Fruit fly (Drosophila melanogaster) whole organism, embryonic: Measurements from ENCODE around the gene pico.

Source experiments
- Atf6 ChIP-seq: fragments of 200-800 bp; sonication (Bioruptor generic); IDR thresholded peaks from 2 replicates; pipeline ENCODE4 v1.3.6; 2022; ENCODE audit warnings: missing biosample characterization, missing genetic modification characterization
- CG11085 ChIP-seq: fragments of 200-800 bp; sonication (Bioruptor generic); IDR thresholded peaks from 2 replicates; pipeline ENCODE4 v1.3.6; 2022; ENCODE audit warnings: missing biosample characterization, missing genetic modification characterization
- CG12155 ChIP-seq: fragments of 200-800 bp; sonication (Bioruptor generic); optimal IDR thresholded peaks from 3 replicates; lab custom pipeline; 2016; ENCODE audit warnings: missing biosample characterization, missing genetic modification characterization
- CG13296 ChIP-seq: fragments of 200-800 bp; sonication (Bioruptor generic); optimal IDR thresholded peaks from 3 replicates; lab custom pipeline; 2018; ENCODE audit warnings: missing biosample characterization, mild to moderate bottlenecking, missing genetic modification characterization
- CG14710 ChIP-seq: fragments of 200-800 bp; sonication (Bioruptor generic); optimal IDR thresholded peaks from 3 replicates; lab custom pipeline; 2019; ENCODE audit warnings: missing biosample characterization, mild to moderate bottlenecking, missing genetic modification characterization, moderate library complexity
- CG1529 ChIP-seq: fragments of 200-800 bp; sonication (Bioruptor generic); optimal IDR thresholded peaks from 3 replicates; lab custom pipeline; 2018; ENCODE audit warnings: missing biosample characterization, missing genetic modification characterization
- CG1602 ChIP-seq: fragments of 200-800 bp; sonication (Bioruptor generic); optimal IDR thresholded peaks from 3 replicates; lab custom pipeline; 2016; ENCODE audit warnings: missing biosample characterization, missing genetic modification characterization
- CG1603 ChIP-seq: fragments of 200-800 bp; sonication (Bioruptor generic); optimal IDR thresholded peaks from 2 replicates; lab custom pipeline; 2019; ENCODE audit warnings: missing biosample characterization, mild to moderate bottlenecking, missing genetic modification characterization, moderate library complexity
- CG1647 ChIP-seq: fragments of 200-800 bp; sonication (Bioruptor generic); optimal IDR thresholded peaks from 3 replicates; lab custom pipeline; 2016; ENCODE audit warnings: missing biosample characterization, missing genetic modification characterization
- CG2120 ChIP-seq: fragments of 200-800 bp; sonication (Bioruptor generic); optimal IDR thresholded peaks from 3 replicates; lab custom pipeline; 2016; ENCODE audit warnings: missing biosample characterization, missing genetic modification characterization
- CG2202 ChIP-seq: fragments of 200-800 bp; sonication (Bioruptor generic); optimal IDR thresholded peaks from 2 replicates; lab custom pipeline; 2018; ENCODE audit warnings: missing biosample characterization, mild to moderate bottlenecking, missing genetic modification characterization
- CG30431 ChIP-seq: fragments of 200-800 bp; sonication (Bioruptor generic); optimal IDR thresholded peaks from 2 replicates; lab custom pipeline; 2017; ENCODE audit warnings: missing biosample characterization, missing genetic modification characterization
- CG31224 ChIP-seq: fragments of 200-800 bp; sonication (Bioruptor generic); IDR thresholded peaks from 2 replicates; pipeline ENCODE4 v1.3.6; 2022; ENCODE audit warnings: missing biosample characterization, missing genetic modification characterization
- CG3163 ChIP-seq: fragments of 200-800 bp; sonication (Bioruptor generic); optimal IDR thresholded peaks from 3 replicates; lab custom pipeline; 2016; ENCODE audit warnings: missing biosample characterization, missing genetic modification characterization
- CG3726 ChIP-seq: fragments of 200-800 bp; sonication (Bioruptor generic); IDR thresholded peaks from 3 replicates; pipeline ENCODE4, ENCODE4 v1.3.6; 2022; ENCODE audit warnings: missing biosample characterization, missing genetic modification characterization
- CG6654 ChIP-seq: fragments of 200-800 bp; sonication (Bioruptor generic); optimal IDR thresholded peaks from 2 replicates; lab custom pipeline; 2017; ENCODE audit warnings: missing biosample characterization, mild to moderate bottlenecking, missing genetic modification characterization
- CG8290 ChIP-seq, 3 experiments: fragments of 200-800 bp; sonication (Bioruptor generic); optimal IDR thresholded peaks; 2 replicates each; lab custom pipeline; 2016 to 2019; ENCODE audit warnings: missing biosample characterization in 3 of 3, missing genetic modification characterization in 3 of 3, mild to moderate bottlenecking in 2 of 3, moderate library complexity in 1 of 3
- D19B ChIP-seq: fragments of 200-800 bp; sonication (Bioruptor generic); optimal IDR thresholded peaks from 2 replicates; lab custom pipeline; 2017; ENCODE audit warnings: missing biosample characterization, mild to moderate bottlenecking, missing genetic modification characterization
- Fer2 ChIP-seq: fragments of 200-800 bp; sonication (Bioruptor generic); optimal IDR thresholded peaks from 2 replicates; lab custom pipeline; 2018; ENCODE audit warnings: missing biosample characterization, mild to moderate bottlenecking, missing genetic modification characterization, moderate library complexity
- Gsc ChIP-seq: fragments of 200-800 bp; sonication (Bioruptor generic); IDR thresholded peaks from 2 replicates; pipeline ENCODE4 v1.3.6; 2022; ENCODE audit warnings: missing biosample characterization, missing genetic modification characterization
- Hr39 ChIP-seq: fragments of >200 bp; optimal IDR thresholded peaks from 2 replicates; lab custom pipeline; 2017
- Mes4 ChIP-seq: fragments of 200-800 bp; sonication (Bioruptor generic); optimal IDR thresholded peaks from 2 replicates; lab custom pipeline; 2016; ENCODE audit warnings: missing biosample characterization, missing genetic modification characterization
- Nf-YC ChIP-seq: fragments of 200-800 bp; optimal IDR thresholded peaks from 3 replicates; lab custom pipeline; 2019; ENCODE audit warnings: missing biosample characterization, mild to moderate bottlenecking, missing genetic modification characterization, moderate library complexity
- Opbp ChIP-seq: fragments of 200-800 bp; sonication (Bioruptor generic); IDR thresholded peaks from 3 replicates; pipeline ENCODE4 v1.3.6; 2022; ENCODE audit warnings: missing biosample characterization, missing genetic modification characterization; ENCODE audit not compliant: partially characterized antibody
- amos ChIP-seq: fragments of 200-800 bp; sonication (Bioruptor generic); IDR thresholded peaks from 2 replicates; pipeline ENCODE4 v1.3.6; 2022; ENCODE audit warnings: missing biosample characterization, missing genetic modification characterization; ENCODE audit not compliant: partially characterized antibody
- ap ChIP-seq: fragments of 200-800 bp; sonication (Bioruptor generic); IDR thresholded peaks from 2 replicates; pipeline ENCODE4 v1.3.6; 2022; ENCODE audit warnings: missing biosample characterization, missing genetic modification characterization
- ase ChIP-seq: fragments of 200-800 bp; sonication (Bioruptor generic); IDR thresholded peaks from 3 replicates; pipeline ENCODE4 v1.3.6; 2022; ENCODE audit warnings: missing biosample characterization, missing genetic modification characterization
- az2 ChIP-seq: fragments of 200-800 bp; sonication (Bioruptor generic); optimal IDR thresholded peaks from 3 replicates; lab custom pipeline; 2016; ENCODE audit warnings: missing biosample characterization, missing genetic modification characterization
- bsh ChIP-seq, 2 experiments: fragments of 200-800 bp; sonication (Bioruptor generic); optimal IDR thresholded peaks; 2 replicates each; lab custom pipeline; 2017 to 2018; ENCODE audit warnings: mild to moderate bottlenecking in 2 of 2, missing biosample characterization in 2 of 2, missing genetic modification characterization in 2 of 2, moderate library complexity in 1 of 2
- chm ChIP-seq: fragments of 200-800 bp; sonication (Bioruptor generic); IDR thresholded peaks from 2 replicates; pipeline ENCODE4 v1.3.6; 2022; ENCODE audit warnings: missing biosample characterization, missing genetic modification characterization
- corto ChIP-seq: fragments of 200-800 bp; sonication (Bioruptor generic); optimal IDR thresholded peaks from 2 replicates; lab custom pipeline; 2016; ENCODE audit warnings: missing biosample characterization, mild to moderate bottlenecking, missing genetic modification characterization, moderate library complexity
- crp ChIP-seq, 2 experiments: fragments of 200-800 bp; sonication (Bioruptor generic); optimal IDR thresholded peaks; 2 replicates in 1 of 2; 3 replicates in 1 of 2; lab custom pipeline; 2017; ENCODE audit warnings: missing biosample characterization in 2 of 2, missing genetic modification characterization in 2 of 2, mild to moderate bottlenecking in 1 of 2, moderate library complexity in 1 of 2
- danr ChIP-seq: fragments of 200-800 bp; sonication (Bioruptor generic); IDR thresholded peaks from 2 replicates; pipeline ENCODE4 v1.3.6; 2022; ENCODE audit warnings: missing biosample characterization, missing genetic modification characterization
- dmrt11E ChIP-seq: fragments of 200-800 bp; sonication (Bioruptor generic); optimal IDR thresholded peaks from 3 replicates; lab custom pipeline; 2018; ENCODE audit warnings: missing biosample characterization, mild to moderate bottlenecking, missing genetic modification characterization, moderate library complexity
- fru ChIP-seq: fragments of >200 bp; optimal IDR thresholded peaks from 2 replicates; lab custom pipeline; 2017
- gcm2 ChIP-seq: fragments of 200-800 bp; sonication (Bioruptor generic); optimal IDR thresholded peaks from 2 replicates; lab custom pipeline; 2016; ENCODE audit warnings: missing biosample characterization, missing genetic modification characterization
- gfzf ChIP-seq: fragments of 200-800 bp; sonication (Bioruptor generic); optimal IDR thresholded peaks from 2 replicates; lab custom pipeline; 2016; ENCODE audit warnings: missing biosample characterization, mild to moderate bottlenecking, missing genetic modification characterization, moderate library complexity
- her ChIP-seq: fragments of 200-800 bp; sonication (Bioruptor generic); optimal IDR thresholded peaks from 2 replicates; lab custom pipeline; 2016; ENCODE audit warnings: missing biosample characterization, missing genetic modification characterization
- luna ChIP-seq: fragments of 200-800 bp; sonication (Bioruptor generic); optimal IDR thresholded peaks from 2 replicates; lab custom pipeline; 2016; ENCODE audit warnings: missing biosample characterization, missing genetic modification characterization
- mam ChIP-seq: fragments of 200-800 bp; sonication (Bioruptor generic); optimal IDR thresholded peaks from 3 replicates; lab custom pipeline; 2016; ENCODE audit warnings: missing biosample characterization, missing genetic modification characterization
- nmo ChIP-seq: fragments of 200-800 bp; sonication (Bioruptor generic); optimal IDR thresholded peaks from 2 replicates; lab custom pipeline; 2018; ENCODE audit warnings: missing biosample characterization, mild to moderate bottlenecking, missing genetic modification characterization, moderate library complexity
- pb ChIP-seq: fragments of 200-800 bp; sonication (Bioruptor generic); optimal IDR thresholded peaks from 3 replicates; lab custom pipeline; 2016; ENCODE audit warnings: missing biosample characterization, missing genetic modification characterization
- peb ChIP-seq: fragments of 200-800 bp; sonication (Bioruptor generic); IDR thresholded peaks from 2 replicates; pipeline ENCODE4 v1.3.6; 2022; ENCODE audit warnings: missing biosample characterization, missing genetic modification characterization
- pros ChIP-seq: fragments of 200-800 bp; sonication (Bioruptor generic); optimal IDR thresholded peaks from 3 replicates; lab custom pipeline; 2019; ENCODE audit warnings: missing biosample characterization, mild to moderate bottlenecking, missing genetic modification characterization, moderate library complexity
- ranshi ChIP-seq: fragments of 200-800 bp; sonication (Bioruptor generic); IDR thresholded peaks from 2 replicates; pipeline ENCODE4 v1.3.6; 2022; ENCODE audit warnings: missing biosample characterization, missing genetic modification characterization
- sob ChIP-seq: fragments of 200-800 bp; sonication (Bioruptor generic); IDR thresholded peaks from 2 replicates; pipeline ENCODE4 v1.3.6; 2022; ENCODE audit warnings: missing biosample characterization, missing genetic modification characterization
- tll ChIP-seq, 2 experiments: fragments of 200-800 bp in 1 of 2; fragments of >200 bp in 1 of 2; sonication (Bioruptor generic) in 1 of 2; optimal IDR thresholded peaks; 2 replicates each; lab custom pipeline; 2017 to 2019; ENCODE audit warnings: missing biosample characterization in 2 of 2, missing genetic modification characterization in 2 of 2, mild to moderate bottlenecking in 1 of 2, moderate library complexity in 1 of 2
- toy ChIP-seq: fragments of 200-800 bp; sonication (Bioruptor generic); IDR thresholded peaks from 2 replicates; pipeline ENCODE4 v1.3.6; 2022; ENCODE audit warnings: missing biosample characterization, missing genetic modification characterization
- ttk ChIP-seq: fragments of 200-800 bp; sonication (Bioruptor generic); IDR thresholded peaks from 2 replicates; pipeline ENCODE4 v2.1.2; 2022; ENCODE audit warnings: missing biosample characterization, missing genetic modification characterization
- usp ChIP-seq: fragments of >200 bp; optimal IDR thresholded peaks from 2 replicates; lab custom pipeline; 2017; ENCODE audit warnings: missing biosample characterization, missing genetic modification characterization

The pico gene

dm6 chrX:19865389-19866144 lies 13.7 kb upstream of the pico start, which contains the start of gene THADA (continued):
- no peak for TF ChIP-seq CG13296 (GFP tag; lab: Kevin White, UChicago)
- no peak for TF ChIP-seq her (GFP tag; lab: Kevin White, UChicago)
- TF ChIP-seq usp (GFP tag; lab: Kevin White, UChicago) = no peak
- TF ChIP-seq luna = peak; percentile 1
- no peak for TF ChIP-seq gcm2 (GFP tag; lab: Kevin White, UChicago)
- no peak for TF ChIP-seq pb (GFP tag; lab: Kevin White, UChicago)
- TF ChIP-seq dmrt11E (tag; lab: Kevin White, UChicago) = peak; percentile 40
- TF ChIP-seq D19B (GFP tag; lab: Kevin White, UChicago) = no peak
- TF ChIP-seq CG8290 (GFP tag; optimal IDR thresholded peaks at IDR 0.05; lab: Kevin White, UChicago) = peak; percentile 98
- TF ChIP-seq CG8290 (tag; optimal IDR thresholded peaks at IDR 0.05; lab: Kevin White, UChicago) = peak; percentile 96 to 99
- TF ChIP-seq gfzf = peak; percentile 56
- TF ChIP-seq Atf6 (GFP tag; lab: Robert Waterston, UW) = peak; percentile 18; the same call in 1 of the 2 replicates
- peak; percentile 26 for TF ChIP-seq az2 (GFP tag; lab: Kevin White, UChicago)
- no peak for TF ChIP-seq CG6654 (GFP tag; lab: Kevin White, UChicago)
- TF ChIP-seq CG3726 = no peak
- 0 out of 2 replicates have a peak, but pooled peaks have one; percentile 36 for TF ChIP-seq peb (GFP tag; lab: Robert Waterston, UW)
- no peak for TF ChIP-seq Nf-YC (tag; lab: Kevin White, UChicago)
- no peak for TF ChIP-seq CG2202 (tag; lab: Kevin White, UChicago)
- TF ChIP-seq toy (GFP tag; lab: Robert Waterston, UW) = no peak
- no peak for TF ChIP-seq Gsc (GFP tag; lab: Robert Waterston, UW)
- TF ChIP-seq ap = no peak
- no peak for TF ChIP-seq crp (GFP tag; optimal IDR thresholded peaks at IDR 0.05; lab: Kevin White, UChicago)
- no peak for TF ChIP-seq ase (GFP tag; lab: Robert Waterston, UW)
- TF ChIP-seq ttk (GFP tag; lab: Robert Waterston, UW) = no peak
- TF ChIP-seq CG1602 = peak; percentile 25
- TF ChIP-seq pros (GFP tag; lab: Kevin White, UChicago) = no peak
- TF ChIP-seq Hr39 (lab: Kevin White, UChicago) = no peak
- TF ChIP-seq CG31224 (GFP tag; lab: Robert Waterston, UW) = no peak
- TF ChIP-seq CG30431 = no peak
- TF ChIP-seq CG2120 = peak; percentile 62
- TF ChIP-seq tll (GFP tag; optimal IDR thresholded peaks at IDR 0.05; lab: Kevin White, UChicago) = no peak
- no peak for TF ChIP-seq ranshi (GFP tag; lab: Robert Waterston, UW)
- TF ChIP-seq sob = no peak
- TF ChIP-seq CG11085 (GFP tag; lab: Robert Waterston, UW) = no peak
- no peak for TF ChIP-seq chm
- TF ChIP-seq corto (GFP tag; lab: Kevin White, UChicago) = no peak
- TF ChIP-seq danr (GFP tag; lab: Robert Waterston, UW) = no peak
- TF ChIP-seq CG12155 (GFP tag; lab: Kevin White, UChicago) = no peak
- TF ChIP-seq bsh (GFP tag; optimal IDR thresholded peaks at IDR 0.05; lab: Kevin White, UChicago) = peak in 1 of 2 experiments; percentile 28
- no peak for TF ChIP-seq Mes4 (GFP tag; lab: Kevin White, UChicago)
- peak; percentile 45 for TF ChIP-seq mam (GFP tag; lab: Kevin White, UChicago)
- peak; percentile 90 for TF ChIP-seq CG1603
- TF ChIP-seq CG14710 (tag; lab: Kevin White, UChicago) = peak; percentile 88
- peak; percentile 98 for TF ChIP-seq amos
- peak; percentile 11 for TF ChIP-seq CG1647 (GFP tag; lab: Kevin White, UChicago)
- TF ChIP-seq nmo = peak; percentile 41
- TF ChIP-seq fru (lab: Kevin White, UChicago) = no peak
- TF ChIP-seq Fer2 (tag; lab: Kevin White, UChicago) = no peak
- TF ChIP-seq CG1529 (GFP tag; lab: Kevin White, UChicago) = no peak
- peak; percentile 97 for TF ChIP-seq Opbp (GFP tag; lab: Robert Waterston, UW)
- peak; percentile 49 for TF ChIP-seq CG3163
